Worm (Caenorhabditis elegans): ENCODE measurements around the gene C17G10.7.

DNA sequence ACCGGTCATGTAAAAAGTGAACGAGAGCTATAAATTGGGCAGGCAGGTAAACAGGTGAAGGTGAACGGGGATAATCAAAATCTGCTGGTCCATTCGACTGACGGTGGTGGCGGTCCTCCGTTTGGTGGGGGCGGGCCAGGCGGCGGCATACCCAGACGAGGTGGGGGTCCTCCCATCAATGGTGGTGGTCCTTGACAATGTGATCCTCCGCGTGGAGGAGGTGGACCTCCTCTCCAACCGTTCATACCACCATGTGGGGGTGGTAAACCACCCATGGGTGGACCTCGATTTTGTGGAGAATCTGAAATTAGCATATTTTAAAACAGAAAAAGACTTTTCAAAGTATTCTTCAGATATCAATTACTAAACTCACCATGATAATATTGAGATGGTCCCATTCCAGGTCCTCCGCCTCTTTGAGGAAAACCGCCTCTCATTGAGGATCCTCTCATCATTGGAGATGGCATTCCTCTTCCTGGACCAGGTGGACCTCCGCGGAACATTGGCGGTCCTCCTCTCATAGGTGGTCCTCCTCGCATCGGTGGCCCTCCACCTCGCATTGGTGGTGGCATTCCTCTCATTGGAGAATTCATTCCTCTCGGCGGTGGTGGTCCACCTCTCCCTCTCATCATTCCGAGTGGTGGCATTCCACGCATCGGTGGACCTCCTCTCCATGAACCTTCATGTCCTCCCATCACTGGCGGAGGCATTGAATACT, 32.9 kb upstream of the C17G10.7 start:
- TF ChIP-seq sem-4 (tag; optimal IDR thresholded peaks at IDR 0.05) = no peak
- no peak for TF ChIP-seq nhr-6 (tag; optimal IDR thresholded peaks at IDR 0.05)
- TF ChIP-seq unc-62 (GFP tag; optimal IDR thresholded peaks at IDR 0.05) = no peak
- no peak for TF ChIP-seq nhr-77 (tag; optimal IDR thresholded peaks at IDR 0.05)
- TF ChIP-seq lin-39 (tag; optimal IDR thresholded peaks at IDR 0.05) = no peak
- no peak for TF ChIP-seq nhr-12 (tag; optimal IDR thresholded peaks at IDR 0.05)
- no peak for TF ChIP-seq gmeb-1 (tag; optimal IDR thresholded peaks at IDR 0.05)
- TF ChIP-seq elt-3 (tag; optimal IDR thresholded peaks at IDR 0.05) = no peak
- TF ChIP-seq lsy-2 (tag; optimal IDR thresholded peaks at IDR 0.05) = no peak
- no peak for TF ChIP-seq ztf-11 (tag; optimal IDR thresholded peaks at IDR 0.05)
- TF ChIP-seq egl-27 (tag; optimal IDR thresholded peaks at IDR 0.05) = no peak

Measured in whole organism, L2 larva.